Fruit fly (Drosophila melanogaster): Measurements from ENCODE around the gene RhoGDI.

- TF ChIP-seq lola (GFP tag; optimal IDR thresholded peaks at IDR 0.05) (no peak), psq (GFP tag; optimal IDR thresholded peaks at IDR 0.05) (no peak), N (GFP tag; optimal IDR thresholded peaks at IDR 0.05) (no peak), fru (GFP tag; optimal IDR thresholded peaks at IDR 0.05) (no peak), pan (optimal IDR thresholded peaks at IDR 0.05) (no peak), Dfd (GFP tag; optimal IDR thresholded peaks at IDR 0.05) (no peak), Sp1 (GFP tag; optimal IDR thresholded peaks at IDR 0.05) (no peak), Hr83 (GFP tag; optimal IDR thresholded peaks at IDR 0.05; ENCODE audit: poor library complexity, severe bottlenecking) (no peak)
Measured at dm6 chr3L:19900184-19901089, 28.1 kb upstream of the RhoGDI start.

All from whole organism, wandering third instar larva.